Worm (Caenorhabditis elegans) whole organism, late embryonic: Measurements from ENCODE around the gene F55G7.3.

ENCODE experiments used
- C38D4.7 ChIP-seq: fragments of 200-800 bp; sonication (Bioruptor generic); optimal IDR thresholded peaks from 2 replicates; lab custom pipeline; 2018; ENCODE audit warnings: mild to moderate bottlenecking, missing genetic modification characterization, moderate library complexity, missing compliant biosample characterization
- K02D7.2 ChIP-seq: sonication (generic microtip); optimal IDR thresholded peaks from 2 replicates; lab custom pipeline; 2017; ENCODE audit warnings: mild to moderate bottlenecking, missing genetic modification characterization, missing compliant biosample characterization
- T23F11.4 ChIP-seq: fragments of 200-800 bp; sonication (Bioruptor generic); optimal IDR thresholded peaks from 2 replicates; lab custom pipeline; 2018; ENCODE audit warnings: mild to moderate bottlenecking, missing genetic modification characterization, missing compliant biosample characterization
- ama-1 ChIP-seq: fragments of 150-350 bp; optimal IDR thresholded peaks from 2 replicates; lab custom pipeline; 2014
- ceh-14 ChIP-seq: sonication (generic microtip); optimal IDR thresholded peaks from 2 replicates; lab custom pipeline; 2016; ENCODE audit warnings: missing genotype, missing genetic modification characterization, missing compliant biosample characterization
- ceh-24 ChIP-seq: sonication (generic microtip); optimal IDR thresholded peaks from 2 replicates; lab custom pipeline; 2016; ENCODE audit warnings: mild to moderate bottlenecking, missing genetic modification characterization, missing compliant biosample characterization
- ceh-34 ChIP-seq: sonication (generic microtip); optimal IDR thresholded peaks from 2 replicates; lab custom pipeline; 2016; ENCODE audit warnings: mild to moderate bottlenecking, missing genetic modification characterization, missing compliant biosample characterization
- ceh-6 ChIP-seq: fragments of 200-800 bp; sonication (Bioruptor generic); optimal IDR thresholded peaks from 2 replicates; lab custom pipeline; 2018; ENCODE audit warnings: mild to moderate bottlenecking, missing genetic modification characterization, missing compliant biosample characterization
- ceh-9 ChIP-seq: sonication (generic microtip); optimal IDR thresholded peaks from 2 replicates; lab custom pipeline; 2016; ENCODE audit warnings: mild to moderate bottlenecking, missing genetic modification characterization, inconsistent platforms, missing compliant biosample characterization
- che-1 ChIP-seq: sonication (generic microtip); optimal IDR thresholded peaks from 2 replicates; lab custom pipeline; 2016; ENCODE audit warnings: mild to moderate bottlenecking, missing genetic modification characterization, missing compliant biosample characterization
- dve-1 ChIP-seq: sonication (generic microtip); optimal IDR thresholded peaks from 2 replicates; lab custom pipeline; 2017; ENCODE audit warnings: antibody characterized with exemption, mild to moderate bottlenecking, missing genetic modification characterization, missing compliant biosample characterization
- elt-2 ChIP-seq: sonication (generic microtip); optimal IDR thresholded peaks from 2 replicates; lab custom pipeline; 2016; ENCODE audit warnings: missing genetic modification reagents, missing genetic modification characterization, missing compliant biosample characterization
- elt-4 ChIP-seq: sonication (generic microtip); optimal IDR thresholded peaks from 2 replicates; lab custom pipeline; 2016; ENCODE audit warnings: missing genetic modification characterization, missing compliant biosample characterization
- fkh-10 ChIP-seq: fragments of 150-350 bp; optimal IDR thresholded peaks from 2 replicates; lab custom pipeline; 2014; ENCODE audit warnings: missing biosample characterization, missing genetic modification reagents, missing genetic modification characterization
- gmeb-2 ChIP-seq: sonication (generic microtip); optimal IDR thresholded peaks from 2 replicates; lab custom pipeline; 2016; ENCODE audit warnings: missing genetic modification characterization, inconsistent platforms, missing compliant biosample characterization
- hlh-15 ChIP-seq: sonication (generic microtip); optimal IDR thresholded peaks from 2 replicates; lab custom pipeline; 2016; ENCODE audit warnings: missing genetic modification characterization, missing compliant biosample characterization
- hlh-30 ChIP-seq: sonication (generic microtip); optimal IDR thresholded peaks from 2 replicates; lab custom pipeline; 2017; ENCODE audit warnings: antibody characterized with exemption, missing genetic modification characterization, missing compliant biosample characterization; ENCODE audit not compliant: insufficient read depth
- lim-6 ChIP-seq: sonication (generic microtip); optimal IDR thresholded peaks from 2 replicates; lab custom pipeline; 2016; ENCODE audit warnings: missing genetic modification characterization, missing compliant biosample characterization
- madf-2 ChIP-seq: sonication (generic microtip); optimal IDR thresholded peaks from 2 replicates; lab custom pipeline; 2017; ENCODE audit warnings: missing genetic modification characterization, missing compliant biosample characterization
- mec-3 ChIP-seq: sonication (generic microtip); optimal IDR thresholded peaks from 2 replicates; lab custom pipeline; 2016; ENCODE audit warnings: borderline replicate concordance, missing genetic modification characterization, missing compliant biosample characterization
- nfya-1 ChIP-seq: sonication (generic microtip); optimal IDR thresholded peaks from 2 replicates; lab custom pipeline; 2017; ENCODE audit warnings: missing genetic modification characterization, mild to moderate bottlenecking, missing compliant biosample characterization, antibody characterized with exemption, moderate library complexity
- nhr-11 ChIP-seq: fragments of 150-350 bp; optimal IDR thresholded peaks from 2 replicates; lab custom pipeline; 2014; ENCODE audit warnings: missing biosample characterization, missing genetic modification characterization
- nhr-232 ChIP-seq: sonication (generic microtip); optimal IDR thresholded peaks from 2 replicates; lab custom pipeline; 2016; ENCODE audit warnings: missing genetic modification characterization, missing compliant biosample characterization
- odd-2 ChIP-seq: sonication (generic microtip); optimal IDR thresholded peaks from 2 replicates; lab custom pipeline; 2017; ENCODE audit warnings: antibody characterized with exemption, mild to moderate bottlenecking, missing genetic modification characterization, missing compliant biosample characterization
- pag-3 ChIP-seq: sonication (generic microtip); optimal IDR thresholded peaks from 2 replicates; lab custom pipeline; 2016; ENCODE audit warnings: missing compliant biosample characterization, missing genetic modification characterization, borderline replicate concordance
- pha-2 ChIP-seq: sonication (generic microtip); optimal IDR thresholded peaks from 2 replicates; lab custom pipeline; 2017; ENCODE audit warnings: mild to moderate bottlenecking, missing genetic modification characterization, missing compliant biosample characterization
- pha-4 ChIP-seq: fragments of 150-350 bp; optimal IDR thresholded peaks from 2 replicates; lab custom pipeline; 2018; ENCODE audit warnings: missing biosample characterization, missing genetic modification reagents, missing genetic modification characterization
- pqm-1 ChIP-seq: sonication (generic microtip); optimal IDR thresholded peaks from 2 replicates; lab custom pipeline; 2016; ENCODE audit warnings: missing genetic modification characterization, missing compliant biosample characterization
- ref-2 ChIP-seq: sonication (generic microtip); optimal IDR thresholded peaks from 2 replicates; lab custom pipeline; 2016; ENCODE audit warnings: missing genetic modification characterization, missing compliant biosample characterization
- rnt-1 ChIP-seq: sonication (generic microtip); optimal IDR thresholded peaks from 2 replicates; lab custom pipeline; 2016; ENCODE audit warnings: missing genetic modification characterization, missing compliant biosample characterization
- syd-9 ChIP-seq: sonication (generic microtip); optimal IDR thresholded peaks from 2 replicates; lab custom pipeline; 2016; ENCODE audit warnings: mild to moderate bottlenecking, missing genetic modification characterization, moderate library complexity, missing compliant biosample characterization
- tbx-2 ChIP-seq: sonication (generic microtip); optimal IDR thresholded peaks from 2 replicates; lab custom pipeline; 2016; ENCODE audit warnings: missing genetic modification characterization, missing compliant biosample characterization
- tbx-7 ChIP-seq: sonication (generic microtip); optimal IDR thresholded peaks from 2 replicates; lab custom pipeline; 2016; ENCODE audit warnings: missing genotype, missing genetic modification characterization, missing compliant biosample characterization
- unc-86 ChIP-seq: sonication (generic microtip); optimal IDR thresholded peaks from 2 replicates; lab custom pipeline; 2016; ENCODE audit warnings: missing genetic modification characterization, missing compliant biosample characterization
- zip-5 ChIP-seq: sonication (generic microtip); optimal IDR thresholded peaks from 2 replicates; lab custom pipeline; 2016; ENCODE audit warnings: missing genetic modification characterization, missing compliant biosample characterization

The F55G7.3 gene

ce11 chrX:11968024-11968598, 26.3 kb upstream of the F55G7.3 start:
- no peak for TF ChIP-seq syd-9
- no peak for TF ChIP-seq C38D4.7 (GFP tag; lab: Kevin White, UChicago)
- no peak for TF ChIP-seq elt-4 (tag; lab: Kevin White, UChicago)
- peak; percentile 84 for TF ChIP-seq elt-2 (tag; lab: Kevin White, UChicago)
- no peak for TF ChIP-seq ceh-9 (tag; lab: Kevin White, UChicago)
- TF ChIP-seq, all 69 proteins: peak for 1

DNA sequence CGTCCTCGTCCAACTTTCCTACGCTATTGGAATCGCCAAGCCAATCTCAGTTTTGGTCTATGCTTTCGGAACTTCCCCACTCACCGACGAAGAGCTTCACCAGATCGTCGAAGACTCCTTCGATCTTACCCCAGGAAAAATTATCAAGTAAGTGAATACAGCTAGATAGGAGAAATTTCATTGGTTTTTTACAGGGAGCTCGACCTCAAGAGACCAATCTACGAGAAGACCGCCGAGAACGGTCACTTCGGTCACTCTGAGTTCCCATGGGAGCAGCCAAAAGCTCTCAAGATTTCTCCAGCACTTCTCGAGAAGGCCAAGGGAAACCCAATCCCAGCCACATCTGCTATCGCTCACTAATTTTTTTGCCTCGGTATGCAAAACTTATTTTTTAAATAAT, 25.2 kb upstream of the F55G7.3 start:
- TF ChIP-seq pha-2, result no peak
- TF ChIP-seq T23F11.4 (GFP tag; lab: Kevin White, UChicago), result no peak

DNA sequence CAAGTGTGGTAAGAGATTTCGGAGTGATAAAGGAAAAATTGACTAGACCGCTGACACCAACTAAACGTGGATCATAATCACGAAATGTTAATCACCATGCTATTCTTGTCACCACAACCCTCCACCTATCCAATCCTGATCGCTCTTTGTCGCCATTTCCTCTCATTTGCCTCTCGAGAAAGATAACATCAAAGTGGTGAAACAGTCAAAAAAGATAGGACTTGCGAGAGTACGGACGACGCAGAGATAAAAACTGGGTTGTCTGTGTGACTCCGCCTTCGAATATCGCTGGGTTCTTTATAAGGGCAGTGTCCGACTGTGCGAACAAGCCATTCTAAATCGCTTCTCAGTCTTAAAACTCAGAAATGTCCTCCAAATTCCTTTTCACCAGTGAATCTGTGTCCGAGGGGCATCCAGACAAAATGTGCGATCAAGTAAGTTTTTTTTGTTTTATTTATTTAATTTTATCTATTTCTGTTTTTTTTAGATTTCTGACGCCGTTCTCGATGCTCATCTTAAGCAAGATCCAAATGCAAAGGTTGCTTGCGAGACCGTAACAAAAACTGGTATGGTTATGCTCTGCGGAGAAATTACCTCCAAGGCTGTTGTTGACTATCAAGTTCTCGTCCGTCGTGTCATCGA, 23.9 kb upstream of the F55G7.3 start, which contains the start of gene sams-1:
TSS of gene sams-1 (plus strand) at position 300 of the 642 bp plus-strand sequence.
- TF ChIP-seq tbx-2 (tag; lab: Kevin White, UChicago) (no peak), zip-5 (no peak), rnt-1 (tag; lab: Kevin White, UChicago) (peak; percentile 4), ceh-24 (tag; lab: Kevin White, UChicago) (no peak), dve-1 (no peak), pha-4 (tag; lab: Kevin White, UChicago) (no peak), nhr-11 (tag; lab: Kevin White, UChicago) (no peak), nfya-1 (peak; percentile 46), hlh-15 (tag; lab: Kevin White, UChicago) (no peak), pag-3 (tag; lab: Kevin White, UChicago) (no peak), pqm-1 (no peak), K02D7.2 (tag; lab: Kevin White, UChicago) (no peak), ceh-14 (no peak), hlh-30 (tag; lab: Kevin White, UChicago) (no peak)

ce11 chrX:11965163-11965562, 23.3 kb upstream of the F55G7.3 start:
- no peak for TF ChIP-seq K02D7.2 (tag; lab: Kevin White, UChicago)
- TF ChIP-seq fkh-10 (GFP tag; lab: Kevin White, UChicago), result no peak
- TF ChIP-seq zip-5, result no peak
- no peak for TF ChIP-seq odd-2 (tag; lab: Kevin White, UChicago)
- TF ChIP-seq madf-2, result no peak
- no peak for TF ChIP-seq ceh-6 (GFP tag; lab: Kevin White, UChicago)
- TF ChIP-seq ceh-34 (tag; lab: Kevin White, UChicago), result no peak

DNA sequence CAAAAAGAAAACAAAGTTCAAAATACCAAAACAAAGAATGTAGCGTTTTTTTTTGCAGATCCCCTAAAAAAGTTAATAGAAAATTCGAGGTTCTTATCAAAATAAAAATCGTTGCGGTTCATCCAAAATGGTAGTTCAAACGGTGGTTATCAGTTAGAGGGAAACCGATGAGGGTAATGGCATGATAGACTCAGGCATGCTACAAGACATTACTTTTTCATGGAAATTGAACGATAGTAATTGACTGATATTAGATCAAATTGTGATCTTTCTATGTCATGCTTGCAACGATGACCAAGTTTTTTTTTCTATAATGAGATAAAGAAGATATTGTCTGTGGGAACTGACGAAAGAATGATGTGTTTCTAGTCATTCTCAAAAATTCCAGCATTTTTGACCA, 22.7 kb upstream of the F55G7.3 start:
- no peak for TF ChIP-seq che-1
- TF ChIP-seq pqm-1, result no peak
- no peak for TF ChIP-seq gmeb-2 (tag; lab: Kevin White, UChicago)
- no peak for TF ChIP-seq ref-2 (tag; lab: Kevin White, UChicago)
- no peak for TF ChIP-seq ceh-34 (tag; lab: Kevin White, UChicago)
- TF ChIP-seq tbx-7 (tag; lab: Kevin White, UChicago), result no peak
- TF ChIP-seq lim-6 (tag; lab: Kevin White, UChicago), result no peak
- TF ChIP-seq dve-1, result no peak
- TF ChIP-seq elt-4 (tag; lab: Kevin White, UChicago), result no peak
- no peak for TF ChIP-seq mec-3 (tag; lab: Kevin White, UChicago)
- TF ChIP-seq ama-1 (lab: Kevin White, UChicago), result no peak
- no peak for TF ChIP-seq nhr-11 (tag; lab: Kevin White, UChicago)
- no peak for TF ChIP-seq ceh-24 (tag; lab: Kevin White, UChicago)
- no peak for TF ChIP-seq madf-2
- TF ChIP-seq odd-2 (tag; lab: Kevin White, UChicago), result no peak
- TF ChIP-seq hlh-15 (tag; lab: Kevin White, UChicago), result no peak
- no peak for TF ChIP-seq nhr-232 (tag; lab: Kevin White, UChicago)
- no peak for TF ChIP-seq zip-5
- no peak for TF ChIP-seq K02D7.2 (tag; lab: Kevin White, UChicago)
- no peak for TF ChIP-seq unc-86 (tag; lab: Kevin White, UChicago)
